Worm (Caenorhabditis elegans): ENCODE measurements around the gene srw-14.
"Not testable (repeated sequence)": the region's sequence is repeated elsewhere in the genome, so short reads cannot be mapped to it uniquely, and the experiment has no call there.

DNA sequence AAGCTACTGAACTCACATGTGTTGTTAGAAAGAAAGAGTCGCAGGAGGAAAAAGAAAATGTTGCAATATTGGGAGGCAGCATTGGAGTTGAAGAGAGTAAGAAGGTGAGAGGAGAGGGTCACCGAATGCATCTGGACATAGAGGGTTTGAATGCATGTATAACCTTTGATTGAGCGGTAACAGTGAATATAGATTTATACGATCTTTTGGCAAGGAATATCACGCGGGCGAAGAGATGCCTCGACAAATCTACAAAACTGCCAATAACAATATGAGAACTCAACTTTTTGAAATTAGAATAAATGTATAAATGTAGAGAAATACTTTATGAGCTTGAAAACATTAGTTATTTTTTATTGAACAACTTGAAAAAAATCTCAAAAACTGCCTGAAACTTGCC is 36.6 kb downstream of the srw-14 start, which contains the start of gene M01B2.10:
- TF ChIP-seq snpc-4 (GFP tag; optimal IDR thresholded peaks at IDR 0.05); snpc-4 (tag; optimal IDR thresholded peaks at IDR 0.05); unc-130 (GFP tag; optimal IDR thresholded peaks at IDR 0.05); ama-1 (optimal IDR thresholded peaks at IDR 0.05); ama-1 (GFP tag; optimal IDR thresholded peaks at IDR 0.05); dpff-1 (tag; optimal IDR thresholded peaks at IDR 0.05); lin-40 (tag; optimal IDR thresholded peaks at IDR 0.05); ceh-100 (GFP tag; IDR thresholded peaks at IDR 0.05); ztf-22 (GFP tag; optimal IDR thresholded peaks at IDR 0.05); Y56A3A.18 (GFP tag; IDR thresholded peaks at IDR 0.05); lsy-27 (tag; optimal IDR thresholded peaks at IDR 0.05; ENCODE audit: borderline replicate concordance, insufficient read depth); ets-4 (GFP tag; optimal IDR thresholded peaks at IDR 0.05); nhr-27 (tag; optimal IDR thresholded peaks at IDR 0.05); hrde-1 (tag; optimal IDR thresholded peaks at IDR 0.05; ENCODE audit: borderline replicate concordance); F49E8.2 (tag; optimal IDR thresholded peaks at IDR 0.05; ENCODE audit: insufficient read depth): not testable (repeated sequence)
